Worm (Caenorhabditis elegans) whole organism, young adult: ENCODE results near the gene tlk-1.

ENCODE experiments used
- B0035.1 ChIP-seq: sonication (generic microtip); optimal IDR thresholded peaks from 2 replicates; lab custom pipeline; 2016; ENCODE audit warnings: missing genetic modification characterization, mild to moderate bottlenecking, missing compliant biosample characterization, missing genotype, missing genetic modification reagents
- D2030.7 ChIP-seq: fragments of 200-800 bp; sonication (Bioruptor generic); IDR thresholded peaks from 2 replicates; pipeline ENCODE4 v1.3.6; 2022; ENCODE audit warnings: missing genetic modification reagents, missing genetic modification characterization, missing compliant biosample characterization
- F39B2.1 ChIP-seq: fragments of 200-800 bp; sonication (Bioruptor generic); IDR thresholded peaks from 2 replicates; pipeline ENCODE4 v1.3.6; 2022; ENCODE audit warnings: missing genetic modification reagents, missing genetic modification characterization, missing compliant biosample characterization
- F57A8.1 ChIP-seq: fragments of 200-800 bp; sonication (Bioruptor generic); optimal IDR thresholded peaks from 2 replicates; lab custom pipeline; 2018; ENCODE audit warnings: mild to moderate bottlenecking, missing genetic modification characterization, moderate library complexity, missing compliant biosample characterization
- K11D2.4 ChIP-seq: fragments of 200-800 bp; sonication (Bioruptor generic); IDR thresholded peaks from 2 replicates; pipeline ENCODE4 v1.3.6; 2022; ENCODE audit warnings: missing genetic modification reagents, missing genetic modification characterization, missing compliant biosample characterization
- K12H6.12 ChIP-seq: fragments of 200-800 bp; sonication (Bioruptor generic); optimal IDR thresholded peaks from 2 replicates; lab custom pipeline; 2018; ENCODE audit warnings: mild to moderate bottlenecking, missing genetic modification characterization, missing compliant biosample characterization
- Y53G8AR.9 ChIP-seq: fragments of 200-800 bp; sonication (Bioruptor generic); conservative IDR thresholded peaks from 2 replicates; pipeline ENCODE4 v1.3.6; 2022; ENCODE audit warnings: missing genetic modification reagents, missing genetic modification characterization, missing compliant biosample characterization
- Y56A3A.18 ChIP-seq: fragments of 200-800 bp; sonication (Bioruptor generic); IDR thresholded peaks from 2 replicates; pipeline ENCODE4 v1.3.6; 2022; ENCODE audit warnings: missing genetic modification reagents, missing genetic modification characterization, missing compliant biosample characterization
- Y79H2A.3 ChIP-seq: fragments of 200-800 bp; sonication (Bioruptor generic); conservative IDR thresholded peaks from 2 replicates; pipeline ENCODE4 v1.3.6; 2022; ENCODE audit warnings: missing genetic modification reagents, missing genetic modification characterization, missing compliant biosample characterization
- aptf-3 ChIP-seq: fragments of 200-800 bp; sonication (Bioruptor generic); IDR thresholded peaks from 2 replicates; pipeline ENCODE4 v1.3.6; 2022; ENCODE audit warnings: missing genetic modification characterization, missing compliant biosample characterization
- athp-1 ChIP-seq: sonication (generic microtip); optimal IDR thresholded peaks from 2 replicates; lab custom pipeline; 2017; ENCODE audit warnings: mild to moderate bottlenecking, missing genetic modification characterization, missing compliant biosample characterization
- attf-6 ChIP-seq: fragments of 200-800 bp; sonication (Bioruptor generic); IDR thresholded peaks from 2 replicates; pipeline ENCODE4 v1.3.6; 2022; ENCODE audit warnings: missing genetic modification reagents, missing genetic modification characterization, missing compliant biosample characterization
- cebp-2 ChIP-seq: fragments of 200-800 bp; sonication (Bioruptor generic); IDR thresholded peaks from 2 replicates; pipeline ENCODE4 v1.3.6; 2022; ENCODE audit warnings: missing genetic modification characterization, missing compliant biosample characterization
- ceh-100 ChIP-seq: fragments of 200-800 bp; sonication (Bioruptor generic); IDR thresholded peaks from 2 replicates; pipeline ENCODE4 v1.3.6; 2022; ENCODE audit warnings: missing genetic modification reagents, missing genetic modification characterization, missing compliant biosample characterization
- ceh-58 ChIP-seq: fragments of 200-800 bp; sonication (Bioruptor generic); IDR thresholded peaks from 2 replicates; pipeline ENCODE4 v1.3.6; 2022; ENCODE audit warnings: missing genetic modification characterization, missing compliant biosample characterization
- ceh-91 ChIP-seq: fragments of 200-800 bp; sonication (Bioruptor generic); IDR thresholded peaks from 2 replicates; pipeline ENCODE4 v1.3.6; 2022; ENCODE audit warnings: missing genetic modification reagents, missing genetic modification characterization, missing compliant biosample characterization
- die-1 ChIP-seq: sonication (generic microtip); optimal IDR thresholded peaks from 2 replicates; lab custom pipeline; 2016; ENCODE audit warnings: missing genotype, mild to moderate bottlenecking, missing genetic modification characterization, missing compliant biosample characterization
- egl-44 ChIP-seq: fragments of 200-800 bp; sonication (Bioruptor generic); IDR thresholded peaks from 2 replicates; pipeline ENCODE4 v1.3.6; 2022; ENCODE audit warnings: missing genetic modification reagents, missing genetic modification characterization, missing compliant biosample characterization
- fkh-3 ChIP-seq: sonication (generic microtip); optimal IDR thresholded peaks from 2 replicates; lab custom pipeline; 2016; ENCODE audit warnings: mild to moderate bottlenecking, missing genetic modification characterization, missing compliant biosample characterization
- hlh-26 ChIP-seq: fragments of 200-800 bp; sonication (Bioruptor generic); conservative IDR thresholded peaks from 2 replicates; pipeline ENCODE4 v1.3.6; 2022; ENCODE audit warnings: missing genetic modification reagents, missing genetic modification characterization, missing compliant biosample characterization
- hmg-1.2 ChIP-seq: fragments of 200-800 bp; sonication (Bioruptor generic); IDR thresholded peaks from 2 replicates; pipeline ENCODE4 v1.3.6; 2022; ENCODE audit warnings: missing genetic modification reagents, missing genetic modification characterization, missing compliant biosample characterization
- hrde-1 ChIP-seq: sonication (generic microtip); optimal IDR thresholded peaks from 2 replicates; lab custom pipeline; 2016; ENCODE audit warnings: missing genetic modification characterization, mild to moderate bottlenecking, missing compliant biosample characterization, moderate library complexity, missing genotype, missing genetic modification reagents, borderline replicate concordance
- let-526 ChIP-seq: fragments of 200-800 bp; sonication (Bioruptor generic); IDR thresholded peaks from 2 replicates; pipeline ENCODE4 v1.3.6; 2022; ENCODE audit warnings: missing genetic modification reagents, missing genetic modification characterization, missing compliant biosample characterization
- lin-35 ChIP-seq, 3 experiments: fragments of 150-350 bp in 2 of 3; sonication (generic microtip) in 1 of 3; optimal IDR thresholded peaks; 2 replicates each; lab custom pipeline; 2014 to 2018; ENCODE audit warnings: missing biosample characterization in 3 of 3, missing genetic modification characterization in 3 of 3, missing genetic modification reagents in 3 of 3
- lin-40 ChIP-seq: sonication (generic microtip); optimal IDR thresholded peaks from 2 replicates; lab custom pipeline; 2016; ENCODE audit warnings: missing genetic modification characterization, mild to moderate bottlenecking, missing compliant biosample characterization, missing genotype, missing genetic modification reagents
- lir-1 ChIP-seq: fragments of 200-800 bp; sonication (Bioruptor generic); conservative IDR thresholded peaks from 2 replicates; pipeline ENCODE4 v1.3.6; 2022; ENCODE audit warnings: missing genetic modification reagents, missing genetic modification characterization, missing compliant biosample characterization
- mel-28 ChIP-seq: sonication (generic microtip); optimal IDR thresholded peaks from 2 replicates; lab custom pipeline; 2016; ENCODE audit warnings: borderline replicate concordance, mild to moderate bottlenecking, missing genetic modification characterization, missing compliant biosample characterization
- mes-4 ChIP-seq: sonication (generic microtip); optimal IDR thresholded peaks from 2 replicates; lab custom pipeline; 2016; ENCODE audit warnings: missing genotype, missing genetic modification characterization, missing compliant biosample characterization
- mxl-1 ChIP-seq: sonication (generic microtip); optimal IDR thresholded peaks from 2 replicates; lab custom pipeline; 2016; ENCODE audit warnings: missing genetic modification characterization, missing compliant biosample characterization
- nhr-179 ChIP-seq: sonication (generic microtip); optimal IDR thresholded peaks from 2 replicates; lab custom pipeline; 2016; ENCODE audit warnings: mild to moderate bottlenecking, missing genetic modification characterization, missing compliant biosample characterization
- nhr-27 ChIP-seq: fragments of 200-800 bp; sonication (Bioruptor generic); optimal IDR thresholded peaks from 2 replicates; lab custom pipeline; 2018; ENCODE audit warnings: mild to moderate bottlenecking, missing genetic modification characterization, moderate library complexity, missing compliant biosample characterization
- pbrm-1 ChIP-seq: fragments of 200-800 bp; sonication (Bioruptor generic); IDR thresholded peaks from 2 replicates; pipeline ENCODE4 v1.3.6; 2022; ENCODE audit warnings: missing genetic modification reagents, missing genetic modification characterization, missing compliant biosample characterization
- rcor-1 ChIP-seq: fragments of 200-800 bp; sonication (Bioruptor generic); IDR thresholded peaks from 2 replicates; pipeline ENCODE4 v1.3.6; 2022; ENCODE audit warnings: missing genetic modification reagents, missing genetic modification characterization, missing compliant biosample characterization
- rec-8 ChIP-seq, 2 experiments: sonication (generic microtip); optimal IDR thresholded peaks; 2 replicates each; lab custom pipeline; 2016; ENCODE audit warnings: mild to moderate bottlenecking in 2 of 2, missing genetic modification characterization in 2 of 2, missing genetic modification reagents in 2 of 2, missing genotype in 2 of 2, missing biosample characterization in 1 of 2, missing compliant biosample characterization in 1 of 2, moderate library complexity in 1 of 2
- sdz-38 ChIP-seq: sonication (generic microtip); optimal IDR thresholded peaks from 2 replicates; lab custom pipeline; 2016; ENCODE audit warnings: missing genotype, missing genetic modification characterization, missing compliant biosample characterization
- snpc-4 ChIP-seq, 5 experiments: fragments of 150-350 bp in 1 of 5; sonication (generic microtip) in 4 of 5; optimal IDR thresholded peaks; 2 replicates each; lab custom pipeline; 2014 to 2018; ENCODE audit warnings: missing genetic modification characterization in 5 of 5, missing biosample characterization in 3 of 5, antibody characterized with exemption in 2 of 5, mild to moderate bottlenecking in 2 of 5, missing compliant biosample characterization in 2 of 5, missing genotype in 2 of 5, moderate library complexity in 2 of 5, missing genetic modification reagents in 1 of 5
- tbp1 ChIP-seq: fragments of 200-800 bp; sonication (Bioruptor generic); optimal IDR thresholded peaks from 2 replicates; lab custom pipeline; 2018; ENCODE audit warnings: mild to moderate bottlenecking, missing genetic modification characterization, missing compliant biosample characterization
- xnd-1 ChIP-seq: sonication (generic microtip); optimal IDR thresholded peaks from 2 replicates; lab custom pipeline; 2016; ENCODE audit warnings: missing genotype, missing genetic modification reagents, missing genetic modification characterization, missing compliant biosample characterization
- ztf-22 ChIP-seq: fragments of 200-800 bp; sonication (Bioruptor generic); optimal IDR thresholded peaks from 2 replicates; lab custom pipeline; 2018; ENCODE audit warnings: mild to moderate bottlenecking, missing genetic modification characterization, moderate library complexity, missing compliant biosample characterization
- ztf-3 ChIP-seq: fragments of 200-800 bp; sonication (Bioruptor generic); optimal IDR thresholded peaks from 2 replicates; lab custom pipeline; 2018; ENCODE audit warnings: mild to moderate bottlenecking, missing genetic modification characterization, missing compliant biosample characterization

The tlk-1 gene

ce11 chrIII:9740663-9741062 is 41.0 kb downstream of the tlk-1 start:
- TF ChIP-seq mes-4: no peak
- TF ChIP-seq hmg-1.2 (GFP tag; lab: Robert Waterston, UW): peak; percentile 42; the same call in 1 of the 2 replicates

- no peak for TF ChIP-seq die-1 (tag; lab: Kevin White, UChicago)
- peak; percentile 57; the same call in 1 of the 2 replicates for TF ChIP-seq hmg-1.2 (GFP tag; lab: Robert Waterston, UW)
These were observed 42.3 kb downstream of the tlk-1 start for ce11 chrIII:9741985-9742384.

- TF ChIP-seq ztf-3 (GFP tag; lab: Kevin White, UChicago): no peak
- no peak for TF ChIP-seq Y79H2A.3 (GFP tag; lab: Robert Waterston, UW)
- TF ChIP-seq D2030.7 (GFP tag; lab: Robert Waterston, UW): no peak
- no peak for TF ChIP-seq nhr-179 (tag; lab: Kevin White, UChicago)
- TF ChIP-seq hrde-1: no peak
- TF ChIP-seq K11D2.4 (GFP tag; lab: Robert Waterston, UW): no peak
- no peak for TF ChIP-seq sdz-38 (tag; lab: Kevin White, UChicago)
- TF ChIP-seq B0035.1 (tag; lab: Kevin White, UChicago): no peak
- TF ChIP-seq attf-6: no peak
- TF ChIP-seq mes-4: no peak
- TF ChIP-seq lin-40 (tag; lab: Kevin White, UChicago): no peak
- no peak for TF ChIP-seq egl-44
- TF ChIP-seq hmg-1.2 (GFP tag; lab: Robert Waterston, UW): no peak
- no peak for TF ChIP-seq mxl-1 (tag; lab: Kevin White, UChicago)
- TF ChIP-seq ceh-91 (GFP tag; lab: Robert Waterston, UW): no peak
- no peak for TF ChIP-seq snpc-4 (GFP tag; optimal IDR thresholded peaks at IDR 0.05; lab: Kevin White, UChicago)
- no peak for TF ChIP-seq snpc-4 (tag; optimal IDR thresholded peaks at IDR 0.05; lab: Kevin White, UChicago)
- TF ChIP-seq, all 124 proteins: peak for 0
These were observed 43.6 kb downstream of the tlk-1 start, which contains the start of gene T05G5.1 for ce11 chrIII:9743239-9743638. Gene T05G5.1 (minus strand): TSS chrIII:9743339.

- TF ChIP-seq lin-35 (GFP tag; optimal IDR thresholded peaks at IDR 0.05; lab: Kevin White, UChicago): no peak
- TF ChIP-seq hlh-26 (GFP tag; lab: Robert Waterston, UW): no peak
- no peak for TF ChIP-seq cebp-2 (GFP tag; lab: Robert Waterston, UW)
- no peak for TF ChIP-seq Y53G8AR.9 (GFP tag; lab: Robert Waterston, UW)
- TF ChIP-seq tbp1 (GFP tag; lab: Kevin White, UChicago): no peak
- no peak for TF ChIP-seq aptf-3 (GFP tag; lab: Robert Waterston, UW)
- no peak for TF ChIP-seq mel-28 (tag; lab: Kevin White, UChicago)
- TF ChIP-seq F57A8.1 (GFP tag; lab: Kevin White, UChicago): no peak
- TF ChIP-seq Y56A3A.18 (GFP tag; lab: Robert Waterston, UW): no peak
- no peak for TF ChIP-seq F39B2.1 (GFP tag; lab: Robert Waterston, UW)
- no peak for TF ChIP-seq pbrm-1 (GFP tag; lab: Robert Waterston, UW)
These were observed 44.8 kb downstream of the tlk-1 start for ce11 chrIII:9744525-9744924.

ce11 chrIII:9745333-9745897 is 45.7 kb downstream of the tlk-1 start:
- peak; percentile 3 for TF ChIP-seq tbp1 (GFP tag; lab: Kevin White, UChicago)
- TF ChIP-seq Y53G8AR.9 (GFP tag; lab: Robert Waterston, UW): peak; percentile 72; the same call in 1 of the 2 replicates
- TF ChIP-seq rcor-1 (GFP tag; lab: Robert Waterston, UW): peak; percentile 24; the same call in 1 of the 2 replicates
- TF ChIP-seq xnd-1 (tag; lab: Kevin White, UChicago): no peak
- TF ChIP-seq rec-8 (tag; optimal IDR thresholded peaks at IDR 0.05; lab: Kevin White, UChicago): no peak
- no peak for TF ChIP-seq nhr-27 (tag; lab: Kevin White, UChicago)
- TF ChIP-seq athp-1 (tag; lab: Kevin White, UChicago): no peak
- 0 out of 2 replicates have a peak, but pooled peaks have one; percentile 29 for TF ChIP-seq D2030.7 (GFP tag; lab: Robert Waterston, UW)
- no peak for TF ChIP-seq lir-1 (GFP tag; lab: Robert Waterston, UW)
- TF ChIP-seq B0035.1 (tag; lab: Kevin White, UChicago): no peak
- TF ChIP-seq K12H6.12 (tag; lab: Kevin White, UChicago): no peak
- TF ChIP-seq ceh-58 (GFP tag; lab: Robert Waterston, UW): 0 out of 2 replicates have a peak, but pooled peaks have one; percentile 3
- TF ChIP-seq ceh-100 (GFP tag; lab: Robert Waterston, UW): 0 out of 2 replicates have a peak, but pooled peaks have one; percentile 11
- TF ChIP-seq ztf-3 (GFP tag; lab: Kevin White, UChicago): no peak
- TF ChIP-seq ztf-22: no peak
- no peak for TF ChIP-seq let-526 (GFP tag; lab: Robert Waterston, UW)
- TF ChIP-seq fkh-3 (tag; lab: Kevin White, UChicago): no peak
